Worm (Caenorhabditis elegans) whole organism, late embryonic: ENCODE measurements around the gene gck-2.

Source experiments
- F13H6.1 ChIP-seq: sonication (generic microtip); optimal IDR thresholded peaks from 2 replicates; lab custom pipeline; 2016; ENCODE audit warnings: missing genetic modification characterization, missing compliant biosample characterization
- K02D7.2 ChIP-seq: sonication (generic microtip); optimal IDR thresholded peaks from 2 replicates; lab custom pipeline; 2017; ENCODE audit warnings: mild to moderate bottlenecking, missing genetic modification characterization, missing compliant biosample characterization
- K09A11.1 ChIP-seq: sonication (generic microtip); optimal IDR thresholded peaks from 2 replicates; lab custom pipeline; 2017; ENCODE audit warnings: antibody characterized with exemption, mild to moderate bottlenecking, missing genetic modification characterization, missing compliant biosample characterization; ENCODE audit not compliant: insufficient read depth
- ahr-1 ChIP-seq: sonication (generic microtip); optimal IDR thresholded peaks from 2 replicates; lab custom pipeline; 2016; ENCODE audit warnings: missing genetic modification characterization, missing compliant biosample characterization
- ama-1 ChIP-seq: fragments of 150-350 bp; optimal IDR thresholded peaks from 2 replicates; lab custom pipeline; 2014
- ceh-19 ChIP-seq: fragments of 200-800 bp; sonication (Bioruptor generic); optimal IDR thresholded peaks from 2 replicates; lab custom pipeline; 2018; ENCODE audit warnings: mild to moderate bottlenecking, missing genetic modification characterization, missing compliant biosample characterization
- ceh-2 ChIP-seq: sonication (generic microtip); optimal IDR thresholded peaks from 2 replicates; lab custom pipeline; 2016; ENCODE audit warnings: missing genotype, missing genetic modification characterization, missing compliant biosample characterization
- ceh-24 ChIP-seq: sonication (generic microtip); optimal IDR thresholded peaks from 2 replicates; lab custom pipeline; 2016; ENCODE audit warnings: mild to moderate bottlenecking, missing genetic modification characterization, missing compliant biosample characterization
- ceh-9 ChIP-seq: sonication (generic microtip); optimal IDR thresholded peaks from 2 replicates; lab custom pipeline; 2016; ENCODE audit warnings: mild to moderate bottlenecking, missing genetic modification characterization, inconsistent platforms, missing compliant biosample characterization
- che-1 ChIP-seq: sonication (generic microtip); optimal IDR thresholded peaks from 2 replicates; lab custom pipeline; 2016; ENCODE audit warnings: mild to moderate bottlenecking, missing genetic modification characterization, missing compliant biosample characterization
- ets-4 ChIP-seq: sonication (generic microtip); optimal IDR thresholded peaks from 2 replicates; lab custom pipeline; 2016; ENCODE audit warnings: missing genetic modification characterization, missing compliant biosample characterization
- eyg-1 ChIP-seq: sonication (generic microtip); optimal IDR thresholded peaks from 2 replicates; lab custom pipeline; 2016; ENCODE audit warnings: missing genotype, missing genetic modification characterization, missing compliant biosample characterization
- fax-1 ChIP-seq: sonication (generic microtip); optimal IDR thresholded peaks from 2 replicates; lab custom pipeline; 2016; ENCODE audit warnings: missing genotype, missing genetic modification characterization, missing compliant biosample characterization
- fkh-10 ChIP-seq: fragments of 150-350 bp; optimal IDR thresholded peaks from 2 replicates; lab custom pipeline; 2014; ENCODE audit warnings: missing biosample characterization, missing genetic modification reagents, missing genetic modification characterization
- fkh-6 ChIP-seq: sonication (generic microtip); optimal IDR thresholded peaks from 2 replicates; lab custom pipeline; 2016; ENCODE audit warnings: missing genetic modification characterization, missing compliant biosample characterization
- gmeb-2 ChIP-seq: sonication (generic microtip); optimal IDR thresholded peaks from 2 replicates; lab custom pipeline; 2016; ENCODE audit warnings: missing genetic modification characterization, inconsistent platforms, missing compliant biosample characterization
- hlh-30 ChIP-seq: sonication (generic microtip); optimal IDR thresholded peaks from 2 replicates; lab custom pipeline; 2017; ENCODE audit warnings: antibody characterized with exemption, missing genetic modification characterization, missing compliant biosample characterization; ENCODE audit not compliant: insufficient read depth
- hlh-8 ChIP-seq: sonication (generic microtip); optimal IDR thresholded peaks from 2 replicates; lab custom pipeline; 2016; ENCODE audit warnings: missing genotype, missing genetic modification characterization, missing compliant biosample characterization
- lim-6 ChIP-seq: sonication (generic microtip); optimal IDR thresholded peaks from 2 replicates; lab custom pipeline; 2016; ENCODE audit warnings: missing genetic modification characterization, missing compliant biosample characterization
- madf-2 ChIP-seq: sonication (generic microtip); optimal IDR thresholded peaks from 2 replicates; lab custom pipeline; 2017; ENCODE audit warnings: missing genetic modification characterization, missing compliant biosample characterization
- mec-3 ChIP-seq: sonication (generic microtip); optimal IDR thresholded peaks from 2 replicates; lab custom pipeline; 2016; ENCODE audit warnings: borderline replicate concordance, missing genetic modification characterization, missing compliant biosample characterization
- nfya-1 ChIP-seq: sonication (generic microtip); optimal IDR thresholded peaks from 2 replicates; lab custom pipeline; 2017; ENCODE audit warnings: missing genetic modification characterization, mild to moderate bottlenecking, missing compliant biosample characterization, antibody characterized with exemption, moderate library complexity
- nhr-11 ChIP-seq: fragments of 150-350 bp; optimal IDR thresholded peaks from 2 replicates; lab custom pipeline; 2014; ENCODE audit warnings: missing biosample characterization, missing genetic modification characterization
- pat-9 ChIP-seq: fragments of 200-800 bp; sonication (Bioruptor generic); optimal IDR thresholded peaks from 2 replicates; lab custom pipeline; 2018; ENCODE audit warnings: mild to moderate bottlenecking, missing genetic modification characterization, moderate library complexity, missing compliant biosample characterization
- pax-1 ChIP-seq: fragments of 150-350 bp; optimal IDR thresholded peaks from 2 replicates; lab custom pipeline; 2014; ENCODE audit warnings: missing biosample characterization, missing genetic modification characterization
- pha-2 ChIP-seq: sonication (generic microtip); optimal IDR thresholded peaks from 2 replicates; lab custom pipeline; 2017; ENCODE audit warnings: mild to moderate bottlenecking, missing genetic modification characterization, missing compliant biosample characterization
- pqm-1 ChIP-seq: sonication (generic microtip); optimal IDR thresholded peaks from 2 replicates; lab custom pipeline; 2016; ENCODE audit warnings: missing genetic modification characterization, missing compliant biosample characterization
- ref-2 ChIP-seq: sonication (generic microtip); optimal IDR thresholded peaks from 2 replicates; lab custom pipeline; 2016; ENCODE audit warnings: missing genetic modification characterization, missing compliant biosample characterization
- rnt-1 ChIP-seq: sonication (generic microtip); optimal IDR thresholded peaks from 2 replicates; lab custom pipeline; 2016; ENCODE audit warnings: missing genetic modification characterization, missing compliant biosample characterization
- syd-9 ChIP-seq: sonication (generic microtip); optimal IDR thresholded peaks from 2 replicates; lab custom pipeline; 2016; ENCODE audit warnings: mild to moderate bottlenecking, missing genetic modification characterization, moderate library complexity, missing compliant biosample characterization
- tbx-2 ChIP-seq: sonication (generic microtip); optimal IDR thresholded peaks from 2 replicates; lab custom pipeline; 2016; ENCODE audit warnings: missing genetic modification characterization, missing compliant biosample characterization
- ttx-3 ChIP-seq: sonication (generic microtip); optimal IDR thresholded peaks from 2 replicates; lab custom pipeline; 2016; ENCODE audit warnings: missing genetic modification reagents, missing genetic modification characterization, missing compliant biosample characterization
- unc-3 ChIP-seq, 2 experiments: fragments of 200-800 bp in 1 of 2; sonication (Bioruptor generic) in 1 of 2; sonication (generic microtip) in 1 of 2; conservative IDR thresholded peaks in 1 of 2; optimal IDR thresholded peaks in 1 of 2; 2 replicates each; pipeline versions ENCODE4 v1.3.6 to Lab custom; 2016 to 2022; ENCODE audit warnings: missing compliant biosample characterization in 2 of 2, missing genetic modification characterization in 2 of 2, missing genetic modification reagents in 1 of 2
- unc-42 ChIP-seq: sonication (generic microtip); optimal IDR thresholded peaks from 2 replicates; lab custom pipeline; 2016; ENCODE audit warnings: missing genotype, missing genetic modification characterization, missing compliant biosample characterization
- unc-55 ChIP-seq: sonication (generic microtip); optimal IDR thresholded peaks from 2 replicates; lab custom pipeline; 2017; ENCODE audit warnings: missing biosample characterization, missing genetic modification reagents, missing genetic modification characterization
- unc-86 ChIP-seq: sonication (generic microtip); optimal IDR thresholded peaks from 2 replicates; lab custom pipeline; 2016; ENCODE audit warnings: missing genetic modification characterization, missing compliant biosample characterization
- zip-5 ChIP-seq: sonication (generic microtip); optimal IDR thresholded peaks from 2 replicates; lab custom pipeline; 2016; ENCODE audit warnings: missing genetic modification characterization, missing compliant biosample characterization
- ztf-16 ChIP-seq: sonication (generic microtip); optimal IDR thresholded peaks from 2 replicates; lab custom pipeline; 2017; ENCODE audit warnings: missing genetic modification characterization, missing compliant biosample characterization

The gck-2 gene

DNA sequence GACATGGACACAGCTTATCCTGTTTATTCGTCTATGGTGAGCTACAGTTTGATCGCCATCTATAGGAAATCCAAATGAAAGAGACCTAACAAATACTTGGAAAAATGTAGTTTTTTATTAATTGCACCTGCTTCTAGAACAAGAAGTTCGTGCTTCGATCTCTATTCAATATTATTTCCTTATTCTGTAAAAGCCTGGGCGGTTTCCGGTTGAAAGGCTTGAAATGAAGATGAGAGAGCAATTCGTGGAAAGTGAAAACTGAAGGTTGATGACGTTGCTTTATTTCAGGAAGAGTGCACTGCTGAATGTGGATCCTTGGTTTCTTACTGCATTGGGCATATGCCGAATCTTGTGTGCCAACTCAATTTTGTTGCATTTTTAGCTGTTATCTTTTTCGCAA lies 11.8 kb downstream of the gck-2 start:
- TF ChIP-seq ceh-9 (no peak), tbx-2 (tag; lab: Kevin White, UChicago) (no peak), unc-55 (GFP tag; lab: Kevin White, UChicago) (no peak), unc-86 (tag; lab: Kevin White, UChicago) (no peak), K02D7.2 (tag; lab: Kevin White, UChicago) (no peak), ttx-3 (tag; lab: Kevin White, UChicago) (no peak), nhr-11 (tag; lab: Kevin White, UChicago) (no peak), syd-9 (tag; lab: Kevin White, UChicago) (no peak), mec-3 (tag; lab: Kevin White, UChicago) (no peak), ztf-16 (tag; lab: Kevin White, UChicago) (no peak), K09A11.1 (tag; lab: Kevin White, UChicago) (no peak), ama-1 (lab: Kevin White, UChicago) (no peak), pat-9 (no peak), che-1 (tag; lab: Kevin White, UChicago) (no peak), ceh-19 (GFP tag; lab: Kevin White, UChicago) (no peak), unc-42 (tag; lab: Kevin White, UChicago) (no peak), hlh-8 (tag; lab: Kevin White, UChicago) (no peak), gmeb-2 (no peak)

DNA sequence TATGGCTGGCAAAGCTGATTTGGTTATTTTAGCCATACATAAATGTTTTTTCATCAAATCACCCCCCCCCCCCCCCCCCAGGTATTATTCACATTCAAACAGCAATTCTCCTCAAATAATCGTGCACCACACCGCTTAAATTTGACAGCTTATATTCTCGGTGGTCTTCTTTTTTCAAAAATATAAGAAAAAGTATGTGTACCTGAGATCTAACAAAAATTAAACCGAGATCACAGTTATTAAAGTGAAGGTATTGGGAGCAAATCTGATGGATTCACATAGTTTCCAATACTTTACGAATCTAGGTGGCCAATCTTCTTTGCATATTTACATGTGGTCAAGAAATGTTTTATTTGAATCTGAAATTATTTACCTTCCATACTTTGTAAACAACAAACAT lies 12.3 kb downstream of the gck-2 start, which contains the start of gene ZC404.15:
Gene ZC404.15, plus strand, starts transcription at position 301 of the 400 bp plus-strand sequence.
- TF ChIP-seq pax-1 (tag; lab: Kevin White, UChicago) (no peak), unc-3 (GFP tag; conservative IDR thresholded peaks at IDR 0.05; lab: Robert Waterston, UW) (no peak), unc-3 (tag; optimal IDR thresholded peaks at IDR 0.05; lab: Kevin White, UChicago) (no peak), gmeb-2 (no peak), zip-5 (no peak), madf-2 (tag; lab: Kevin White, UChicago) (no peak), lim-6 (tag; lab: Kevin White, UChicago) (no peak), nfya-1 (tag; lab: Kevin White, UChicago) (no peak), rnt-1 (no peak), ztf-16 (tag; lab: Kevin White, UChicago) (no peak), nhr-11 (tag; lab: Kevin White, UChicago) (no peak), unc-86 (tag; lab: Kevin White, UChicago) (no peak), fax-1 (tag; lab: Kevin White, UChicago) (no peak), hlh-30 (tag; lab: Kevin White, UChicago) (no peak), ceh-2 (tag; lab: Kevin White, UChicago) (no peak)

DNA sequence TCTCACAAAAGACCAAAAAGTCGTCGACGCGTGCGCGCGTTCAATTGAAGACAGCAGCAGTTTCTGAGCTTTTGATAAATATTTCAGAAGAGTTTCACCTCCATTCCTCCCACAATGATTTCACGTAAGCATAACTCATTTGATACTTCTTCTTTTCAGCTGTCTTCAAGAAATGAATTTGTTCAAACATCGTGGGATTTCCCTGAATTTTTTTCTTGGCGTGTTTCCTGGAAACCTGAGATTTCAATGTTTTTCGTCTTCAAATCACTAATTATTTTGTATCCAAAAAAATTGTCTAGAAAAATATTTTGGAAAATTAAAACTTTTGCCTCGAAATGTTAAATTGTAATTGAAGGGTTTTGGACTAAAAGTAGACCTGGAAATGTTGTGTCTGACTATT lies 14.0 kb downstream of the gck-2 start:
- TF ChIP-seq ets-4 (tag; lab: Kevin White, UChicago) (no peak), F13H6.1 (no peak), K02D7.2 (tag; lab: Kevin White, UChicago) (no peak), eyg-1 (tag; lab: Kevin White, UChicago) (no peak), pha-2 (tag; lab: Kevin White, UChicago) (no peak), mec-3 (tag; lab: Kevin White, UChicago) (no peak), hlh-30 (tag; lab: Kevin White, UChicago) (no peak), ahr-1 (tag; lab: Kevin White, UChicago) (no peak)

DNA sequence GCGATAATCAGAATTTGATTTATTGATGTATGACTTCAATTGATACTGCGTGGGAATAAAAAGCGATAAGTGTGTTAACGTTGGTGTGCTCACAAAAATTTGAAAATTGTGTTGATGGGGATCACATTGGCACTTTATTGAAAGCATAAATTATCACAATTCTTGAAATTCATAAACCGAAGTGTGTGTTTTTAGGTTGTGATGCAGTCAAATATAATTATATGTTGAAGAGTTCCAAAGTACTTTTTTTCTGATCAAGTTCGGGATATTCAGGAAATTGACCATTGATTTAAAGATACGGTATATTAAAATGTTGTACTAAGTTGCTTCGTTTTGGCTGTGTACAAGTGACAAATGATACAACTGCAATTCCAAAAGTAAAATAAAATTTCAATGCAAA lies 16.8 kb downstream of the gck-2 start, which contains the start of gene srh-28:
Gene srh-28, minus strand, starts transcription at position 101 of the 400 bp plus-strand sequence.
- no peak for TF ChIP-seq fkh-10
- no peak for TF ChIP-seq lim-6 (tag; lab: Kevin White, UChicago)

DNA sequence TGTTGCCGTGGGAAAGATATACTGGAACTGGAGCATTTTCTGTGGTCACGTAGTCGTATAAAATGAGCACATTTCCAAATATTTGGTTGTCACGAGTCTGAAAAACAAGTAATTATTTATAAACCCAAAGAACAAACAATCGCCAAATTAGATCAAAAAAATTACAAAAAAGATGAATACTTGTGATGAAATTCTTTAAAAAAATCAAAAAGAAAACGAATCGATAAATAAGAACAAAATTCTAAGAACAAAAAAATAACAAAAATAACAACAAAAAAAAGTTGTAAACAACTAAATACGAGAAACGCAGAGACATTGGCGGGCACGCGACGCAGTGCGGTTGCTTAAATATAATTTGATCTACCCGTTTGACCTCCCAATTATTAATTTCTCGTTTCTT lies 18.7 kb downstream of the gck-2 start, which contains the start of gene ZC404.16:
Gene ZC404.16, minus strand, starts transcription at position 101 of the 400 bp plus-strand sequence.
- TF ChIP-seq K09A11.1 (tag; lab: Kevin White, UChicago) = no peak
- no peak for TF ChIP-seq madf-2 (tag; lab: Kevin White, UChicago)
- no peak for TF ChIP-seq pqm-1 (tag; lab: Kevin White, UChicago)
- TF ChIP-seq hlh-30 (tag; lab: Kevin White, UChicago) = no peak
- no peak for TF ChIP-seq fkh-6 (tag; lab: Kevin White, UChicago)
- no peak for TF ChIP-seq ets-4 (tag; lab: Kevin White, UChicago)
- no peak for TF ChIP-seq mec-3 (tag; lab: Kevin White, UChicago)
- no peak for TF ChIP-seq che-1 (tag; lab: Kevin White, UChicago)
- TF ChIP-seq ceh-24 (tag; lab: Kevin White, UChicago) = no peak
- no peak for TF ChIP-seq ref-2 (tag; lab: Kevin White, UChicago)
